Worm (Caenorhabditis elegans) whole organism, late embryonic: ENCODE results near the gene C17B7.5.

ENCODE experiments used
- ahr-1 ChIP-seq: sonication (generic microtip); optimal IDR thresholded peaks from 2 replicates; lab custom pipeline; 2016; ENCODE audit warnings: missing genetic modification characterization, missing compliant biosample characterization
- ama-1 ChIP-seq: fragments of 150-350 bp; optimal IDR thresholded peaks from 2 replicates; lab custom pipeline; 2014
- ceh-22 ChIP-seq: sonication (generic microtip); optimal IDR thresholded peaks from 2 replicates; lab custom pipeline; 2017; ENCODE audit warnings: missing biosample characterization, missing genetic modification characterization
- ceh-30 ChIP-seq: fragments of 150-350 bp; optimal IDR thresholded peaks from 2 replicates; lab custom pipeline; 2014; ENCODE audit warnings: missing biosample characterization, missing genetic modification characterization
- nhr-11 ChIP-seq: fragments of 150-350 bp; optimal IDR thresholded peaks from 2 replicates; lab custom pipeline; 2014; ENCODE audit warnings: missing biosample characterization, missing genetic modification characterization
- pha-4 ChIP-seq: fragments of 150-350 bp; optimal IDR thresholded peaks from 2 replicates; lab custom pipeline; 2018; ENCODE audit warnings: missing biosample characterization, missing genetic modification reagents, missing genetic modification characterization
- rnt-1 ChIP-seq: sonication (generic microtip); optimal IDR thresholded peaks from 2 replicates; lab custom pipeline; 2016; ENCODE audit warnings: missing genetic modification characterization, missing compliant biosample characterization

- TF ChIP-seq ama-1 (lab: Kevin White, UChicago) (no peak), pha-4 (no peak), rnt-1 (tag; lab: Kevin White, UChicago) (no peak), ceh-30 (tag; lab: Kevin White, UChicago) (no peak), ahr-1 (tag; lab: Kevin White, UChicago) (no peak), ceh-22 (tag; lab: Kevin White, UChicago) (no peak), nhr-11 (tag; lab: Kevin White, UChicago) (no peak)
Observed at ce11 chrV:3347486-3347885, 14.1 kb downstream of the C17B7.5 start.
